Fruit fly (Drosophila melanogaster): ENCODE results near the gene CG9663.

DNA sequence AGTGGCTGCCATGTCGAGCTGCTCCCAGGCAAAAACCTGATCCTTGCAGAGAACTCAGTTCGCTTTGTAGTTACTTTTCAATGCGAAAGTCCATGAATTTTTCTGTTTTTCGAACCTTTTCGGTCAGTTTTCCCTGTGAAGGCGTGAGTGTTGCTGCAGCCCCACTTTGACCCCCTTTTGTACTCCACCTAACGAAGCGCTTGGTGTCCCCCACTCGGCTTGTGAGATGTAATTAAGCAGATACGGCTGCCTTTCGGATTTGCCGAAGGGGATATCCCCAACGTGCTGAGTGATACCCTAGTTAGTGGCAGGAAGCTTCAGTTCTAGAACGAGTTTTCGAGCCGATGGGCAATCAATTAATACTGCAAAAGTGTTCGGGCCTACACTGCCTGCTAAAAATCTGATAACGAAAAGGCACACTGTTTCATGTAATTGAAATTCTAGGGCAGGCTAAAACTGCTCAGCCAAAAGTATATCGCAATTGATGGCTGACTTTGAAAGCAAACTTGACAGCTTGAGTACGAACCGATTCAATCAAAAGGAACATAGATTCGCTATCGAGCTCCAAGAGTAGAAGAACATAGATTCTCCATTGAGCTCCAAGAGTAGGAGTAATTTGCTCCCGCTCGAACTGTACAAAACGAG is 48.8 kb upstream of the CG9663 start:
- TF ChIP-seq h (optimal IDR thresholded peaks at IDR 0.05) (no peak), insv (optimal IDR thresholded peaks at IDR 0.05) (no peak), psq (optimal IDR thresholded peaks at IDR 0.05) (no peak)
